Worm (Caenorhabditis elegans) whole organism, mixed stage, embryonic: Measurements from ENCODE around the gene Y55F3BR.1.

ENCODE experiments used
- bed-3 ChIP-seq: fragments of 200-800 bp; sonication (Bioruptor generic); optimal IDR thresholded peaks from 3 replicates; lab custom pipeline; 2018; ENCODE audit warnings: mild to moderate bottlenecking, missing genetic modification characterization, moderate library complexity, missing compliant biosample characterization
- blmp-1 ChIP-seq: fragments of 150-350 bp; optimal IDR thresholded peaks from 2 replicates; lab custom pipeline; 2014; ENCODE audit warnings: missing biosample characterization, missing genetic modification characterization
- ceh-39 ChIP-seq: fragments of 150-350 bp; optimal IDR thresholded peaks from 2 replicates; lab custom pipeline; 2014; ENCODE audit warnings: missing biosample characterization, missing genetic modification characterization
- ceh-83 ChIP-seq: fragments of 200-800 bp; sonication (Bioruptor generic); optimal IDR thresholded peaks from 2 replicates; lab custom pipeline; 2018; ENCODE audit warnings: mild to moderate bottlenecking, missing genetic modification characterization, missing compliant biosample characterization
- ces-1 ChIP-seq: fragments of 150-350 bp; optimal IDR thresholded peaks from 2 replicates; lab custom pipeline; 2014; ENCODE audit warnings: missing biosample characterization, missing genetic modification reagents, missing genetic modification characterization
- cnd-1 ChIP-seq: fragments of 200-800 bp; sonication (Bioruptor generic); optimal IDR thresholded peaks from 2 replicates; lab custom pipeline; 2018; ENCODE audit warnings: mild to moderate bottlenecking, missing genetic modification characterization, missing compliant biosample characterization
- drap-1 ChIP-seq: fragments of 200-800 bp; sonication (Bioruptor generic); optimal IDR thresholded peaks from 3 replicates; lab custom pipeline; 2018; ENCODE audit warnings: mild to moderate bottlenecking, missing genetic modification characterization, missing compliant biosample characterization
- elt-1 ChIP-seq: sonication (generic microtip); optimal IDR thresholded peaks from 2 replicates; lab custom pipeline; 2017; ENCODE audit warnings: missing genetic modification characterization, mild to moderate bottlenecking, missing compliant biosample characterization, antibody characterized with exemption, moderate library complexity, borderline replicate concordance; ENCODE audit not compliant: insufficient read depth
- flh-1 ChIP-seq: fragments of 200-800 bp; sonication (Bioruptor generic); optimal IDR thresholded peaks from 2 replicates; lab custom pipeline; 2018; ENCODE audit warnings: mild to moderate bottlenecking, missing genetic modification characterization, moderate library complexity, missing compliant biosample characterization
- ham-2 ChIP-seq: fragments of 200-800 bp; sonication (Bioruptor generic); optimal IDR thresholded peaks from 2 replicates; lab custom pipeline; 2018; ENCODE audit warnings: mild to moderate bottlenecking, missing genetic modification characterization, missing compliant biosample characterization
- hlh-1 ChIP-seq: fragments of 150-350 bp; optimal IDR thresholded peaks from 2 replicates; lab custom pipeline; 2014; ENCODE audit warnings: missing biosample characterization, missing genetic modification reagents, missing genetic modification characterization
- lin-13 ChIP-seq: fragments of 150-350 bp; optimal IDR thresholded peaks from 2 replicates; lab custom pipeline; 2014; ENCODE audit warnings: missing biosample characterization, missing genetic modification characterization
- lin-32 ChIP-seq: fragments of 200-800 bp; sonication (Bioruptor generic); optimal IDR thresholded peaks from 2 replicates; lab custom pipeline; 2018; ENCODE audit warnings: mild to moderate bottlenecking, missing genetic modification characterization, missing compliant biosample characterization
- mab-5 ChIP-seq: fragments of 150-350 bp; optimal IDR thresholded peaks from 2 replicates; lab custom pipeline; 2014; ENCODE audit warnings: missing biosample characterization, missing genetic modification characterization
- mep-1 ChIP-seq: fragments of 150-350 bp; optimal IDR thresholded peaks from 2 replicates; lab custom pipeline; 2017; ENCODE audit warnings: missing biosample characterization, missing genetic modification reagents, missing genetic modification characterization, inconsistent platforms
- nhr-2 ChIP-seq: fragments of 150-350 bp; optimal IDR thresholded peaks from 2 replicates; lab custom pipeline; 2014; ENCODE audit warnings: missing biosample characterization, missing genetic modification characterization
- nhr-237 ChIP-seq: fragments of 150-350 bp; optimal IDR thresholded peaks from 2 replicates; lab custom pipeline; 2014; ENCODE audit warnings: missing biosample characterization, missing genetic modification characterization
- nhr-28 ChIP-seq: fragments of 150-350 bp; optimal IDR thresholded peaks from 2 replicates; lab custom pipeline; 2014; ENCODE audit warnings: missing biosample characterization, missing genetic modification characterization
- nhr-76 ChIP-seq: sonication (generic microtip); optimal IDR thresholded peaks from 2 replicates; lab custom pipeline; 2017; ENCODE audit warnings: missing biosample characterization, missing genetic modification characterization
- pha-4 ChIP-seq: fragments of 150-350 bp; optimal IDR thresholded peaks from 2 replicates; lab custom pipeline; 2018; ENCODE audit warnings: missing biosample characterization, missing genetic modification reagents, missing genetic modification characterization
- sem-2 ChIP-seq: fragments of 200-800 bp; sonication (Bioruptor generic); optimal IDR thresholded peaks from 2 replicates; lab custom pipeline; 2018; ENCODE audit warnings: mild to moderate bottlenecking, missing genetic modification characterization, missing compliant biosample characterization
- snpc-4 ChIP-seq: fragments of 150-350 bp; optimal IDR thresholded peaks from 2 replicates; lab custom pipeline; 2014; ENCODE audit warnings: missing biosample characterization, missing genetic modification characterization
- sptf-1 ChIP-seq: sonication (generic microtip); optimal IDR thresholded peaks from 2 replicates; lab custom pipeline; 2017; ENCODE audit warnings: mild to moderate bottlenecking, missing genetic modification characterization, moderate library complexity, missing compliant biosample characterization
- tbx-8 ChIP-seq: fragments of 200-800 bp; sonication (Bioruptor generic); optimal IDR thresholded peaks from 2 replicates; lab custom pipeline; 2018; ENCODE audit warnings: mild to moderate bottlenecking, missing genetic modification characterization, moderate library complexity, missing compliant biosample characterization
- unc-120 ChIP-seq: sonication (generic microtip); optimal IDR thresholded peaks from 2 replicates; lab custom pipeline; 2017; ENCODE audit warnings: missing genetic modification characterization, missing compliant biosample characterization; ENCODE audit not compliant: poor library complexity, severe bottlenecking
- unc-39 ChIP-seq: fragments of 150-350 bp; optimal IDR thresholded peaks from 2 replicates; lab custom pipeline; 2014; ENCODE audit warnings: missing biosample characterization, missing genetic modification characterization
- unc-62 ChIP-seq: fragments of 150-350 bp; optimal IDR thresholded peaks from 2 replicates; lab custom pipeline; 2014; ENCODE audit warnings: missing biosample characterization, missing genetic modification reagents, missing genetic modification characterization

Y55F3BR.1 gene

ce11 chrIV:917640-918039 is 43.0 kb downstream of the Y55F3BR.1 start:
- TF ChIP-seq mep-1 (tag; lab: Kevin White, UChicago) (no peak), drap-1 (GFP tag; lab: Kevin White, UChicago) (no peak), bed-3 (GFP tag; lab: Kevin White, UChicago) (no peak), flh-1 (no peak), ces-1 (no peak), hlh-1 (tag; lab: Kevin White, UChicago) (no peak)

- TF ChIP-seq nhr-2 (tag; lab: Kevin White, UChicago) = no peak
- no peak for TF ChIP-seq drap-1 (GFP tag; lab: Kevin White, UChicago)
- TF ChIP-seq ham-2 (GFP tag; lab: Kevin White, UChicago) = no peak
- no peak for TF ChIP-seq lin-32 (GFP tag; lab: Kevin White, UChicago)
- TF ChIP-seq unc-62 (GFP tag; lab: Kevin White, UChicago) = no peak
- TF ChIP-seq mab-5 = no peak
- no peak for TF ChIP-seq ces-1
- no peak for TF ChIP-seq blmp-1 (tag; lab: Kevin White, UChicago)
- TF ChIP-seq ceh-39 (tag; lab: Kevin White, UChicago) = no peak
- TF ChIP-seq bed-3 (GFP tag; lab: Kevin White, UChicago) = no peak
- TF ChIP-seq elt-1 (tag; lab: Kevin White, UChicago) = no peak
- TF ChIP-seq ceh-83 = no peak
- no peak for TF ChIP-seq sptf-1 (tag; lab: Kevin White, UChicago)
Observed at ce11 chrIV:919690-920089, 45.1 kb downstream of the Y55F3BR.1 start, which contains the start of gene F58H7.5. Gene F58H7.5 (plus strand): TSS chrIV:919990.

- no peak for TF ChIP-seq mep-1 (tag; lab: Kevin White, UChicago)
- TF ChIP-seq pha-4 (tag; lab: Kevin White, UChicago) = no peak
- TF ChIP-seq ceh-83 = no peak
- TF ChIP-seq lin-32 (GFP tag; lab: Kevin White, UChicago) = no peak
- TF ChIP-seq sptf-1 (tag; lab: Kevin White, UChicago) = no peak
- no peak for TF ChIP-seq unc-120 (tag; lab: Kevin White, UChicago)
- no peak for TF ChIP-seq tbx-8 (GFP tag; lab: Kevin White, UChicago)
- no peak for TF ChIP-seq drap-1 (GFP tag; lab: Kevin White, UChicago)
- TF ChIP-seq bed-3 (GFP tag; lab: Kevin White, UChicago) = no peak
- TF ChIP-seq unc-39 (tag; lab: Kevin White, UChicago) = no peak
- no peak for TF ChIP-seq sem-2 (GFP tag; lab: Kevin White, UChicago)
- TF ChIP-seq lin-13 (tag; lab: Kevin White, UChicago) = no peak
- TF ChIP-seq ces-1 = no peak
- TF ChIP-seq nhr-28 = no peak
- TF ChIP-seq nhr-76 = no peak
- no peak for TF ChIP-seq cnd-1 (tag; lab: Kevin White, UChicago)
- no peak for TF ChIP-seq nhr-237
Observed at ce11 chrIV:924323-924932, 49.8 kb downstream of the Y55F3BR.1 start, which contains the start of gene lgc-30. Gene lgc-30 (plus strand): TSS chrIV:924882.

ce11 chrIV:927510-927909 is 52.9 kb downstream of the Y55F3BR.1 start:
- no peak for TF ChIP-seq snpc-4 (tag; lab: Kevin White, UChicago)
- TF ChIP-seq ces-1 = peak; percentile 77
